Fruit fly (Drosophila melanogaster): ENCODE measurements around the gene mura.

Gene mura

dm6 chr3R:9503329-9504088 is 48.1 kb downstream of the mura start:
- no peak for TF ChIP-seq OdsH (GFP tag; optimal IDR thresholded peaks at IDR 0.05)
- TF ChIP-seq dac (GFP tag; optimal IDR thresholded peaks at IDR 0.05): no peak
- no peak for TF ChIP-seq spab (GFP tag; optimal IDR thresholded peaks at IDR 0.05)
- no peak for TF ChIP-seq CG34406 (GFP tag; optimal IDR thresholded peaks at IDR 0.05)
- TF ChIP-seq cyc (GFP tag; optimal IDR thresholded peaks at IDR 0.05): no peak
- no peak for TF ChIP-seq CG7368 (GFP tag; optimal IDR thresholded peaks at IDR 0.05)
- TF ChIP-seq Ets21C (GFP tag; optimal IDR thresholded peaks at IDR 0.05): no peak
- TF ChIP-seq CG8119 (GFP tag; IDR thresholded peaks at IDR 0.05): 0 out of 3 replicates have a peak, but pooled peaks have one; percentile 16
- TF ChIP-seq Sox15 (GFP tag; optimal IDR thresholded peaks at IDR 0.05): no peak
- peak; percentile 17; the same call in 1 of the 3 replicates for TF ChIP-seq CG6163 (GFP tag; IDR thresholded peaks at IDR 0.05)
- TF ChIP-seq svp (GFP tag): no peak
- TF ChIP-seq CG8632 (GFP tag; optimal IDR thresholded peaks at IDR 0.05): no peak
- TF ChIP-seq fkh (GFP tag; optimal IDR thresholded peaks at IDR 0.05): no peak
- TF ChIP-seq CG15336 (GFP tag; IDR thresholded peaks at IDR 0.05): no peak
- no peak for TF ChIP-seq pdm3 (GFP tag; optimal IDR thresholded peaks at IDR 0.05)
- TF ChIP-seq ss (GFP tag; optimal IDR thresholded peaks at IDR 0.05): peak in 1 of 2 experiments; percentile 8
- no peak for TF ChIP-seq topi (GFP tag; optimal IDR thresholded peaks at IDR 0.05)
- TF ChIP-seq Hr39 (GFP tag; optimal IDR thresholded peaks at IDR 0.05): no peak
- TF ChIP-seq Eip75B (GFP tag; optimal IDR thresholded peaks at IDR 0.05): no peak
- peak; percentile 61 for TF ChIP-seq Eip78C (GFP tag)
- TF ChIP-seq CG11902 (GFP tag; optimal IDR thresholded peaks at IDR 0.05): no peak
- TF ChIP-seq net (GFP tag; optimal IDR thresholded peaks at IDR 0.05): no peak
- TF ChIP-seq CG32006 (GFP tag; optimal IDR thresholded peaks at IDR 0.05): no peak
- TF ChIP-seq Eip93F (GFP tag; optimal IDR thresholded peaks at IDR 0.05): no peak
- TF ChIP-seq lz (GFP tag; optimal IDR thresholded peaks at IDR 0.05): no peak
- no peak for TF ChIP-seq eg (GFP tag; IDR thresholded peaks at IDR 0.05)
- TF ChIP-seq CG6808 (GFP tag; optimal IDR thresholded peaks at IDR 0.05): no peak
- peak; percentile 30 for TF ChIP-seq dsx (GFP tag; optimal IDR thresholded peaks at IDR 0.05; ENCODE audit: poor library complexity, severe bottlenecking)
- no peak for TF ChIP-seq vri (GFP tag; optimal IDR thresholded peaks at IDR 0.05)

dm6 chr3R:9502416-9502763 is 49.2 kb downstream of the mura start, which contains the start of gene RhoL:
Gene RhoL, minus strand, starts transcription at chr3R:9502581.
- peak; percentile 28 for TF ChIP-seq Lpt (GFP tag; optimal IDR thresholded peaks at IDR 0.05)
- TF ChIP-seq cyc (GFP tag; optimal IDR thresholded peaks at IDR 0.05): no peak
- TF ChIP-seq Eip93F (GFP tag; optimal IDR thresholded peaks at IDR 0.05): peak; percentile 29
- peak; percentile 45; the same call in 1 of the 2 replicates for TF ChIP-seq CG15336 (GFP tag; IDR thresholded peaks at IDR 0.05)
- peak; percentile 25 for TF ChIP-seq CG1621 (tag; optimal IDR thresholded peaks at IDR 0.05)
- TF ChIP-seq CG3032 (tag; optimal IDR thresholded peaks at IDR 0.05): peak; percentile 11
- no peak for TF ChIP-seq CG9139 (GFP tag; optimal IDR thresholded peaks at IDR 0.05)
- TF ChIP-seq ss (GFP tag; optimal IDR thresholded peaks at IDR 0.05): peak; percentile 21 to 40
- no peak for TF ChIP-seq OdsH (GFP tag; optimal IDR thresholded peaks at IDR 0.05)
- peak; percentile 81 for TF ChIP-seq Eip78C (GFP tag)
- TF ChIP-seq CG8119 (GFP tag; IDR thresholded peaks at IDR 0.05): peak; percentile 43; the same call in 2 of the 3 replicates
- TF ChIP-seq Sox14 (GFP tag; optimal IDR thresholded peaks at IDR 0.05): peak; percentile 28
- TF ChIP-seq net (GFP tag; optimal IDR thresholded peaks at IDR 0.05): peak; percentile 59
- peak; percentile 6 for TF ChIP-seq CG7368 (GFP tag; optimal IDR thresholded peaks at IDR 0.05)
- peak; percentile 37 for TF ChIP-seq fkh (GFP tag; optimal IDR thresholded peaks at IDR 0.05)
- no peak for TF ChIP-seq CG6808 (GFP tag; optimal IDR thresholded peaks at IDR 0.05)
- TF ChIP-seq CG6854 (GFP tag; optimal IDR thresholded peaks at IDR 0.05): peak; percentile 62
- TF ChIP-seq esn (GFP tag; optimal IDR thresholded peaks at IDR 0.05): peak; percentile 47
- peak; percentile 90 for TF ChIP-seq dsx (GFP tag; optimal IDR thresholded peaks at IDR 0.05; ENCODE audit: poor library complexity, severe bottlenecking)
- peak; percentile 40 for TF ChIP-seq Eip75B (GFP tag; optimal IDR thresholded peaks at IDR 0.05)
- peak; percentile 83 for TF ChIP-seq vri (GFP tag; optimal IDR thresholded peaks at IDR 0.05)
- TF ChIP-seq CG6163 (GFP tag; IDR thresholded peaks at IDR 0.05): peak; percentile 70
- TF ChIP-seq lz (GFP tag; optimal IDR thresholded peaks at IDR 0.05): no peak
- TF ChIP-seq Ets96B (tag; optimal IDR thresholded peaks at IDR 0.05): peak; percentile 10
